Worm (Caenorhabditis elegans) whole organism, L4/young adult: ENCODE results near the gene F59A7.14.

ENCODE experiments used
- W03F9.2 ChIP-seq: fragments of 150-350 bp; optimal IDR thresholded peaks from 2 replicates; lab custom pipeline; 2014; ENCODE audit warnings: missing biosample characterization, missing genetic modification characterization
- dao-5 ChIP-seq: sonication (generic microtip); optimal IDR thresholded peaks from 2 replicates; lab custom pipeline; 2016; ENCODE audit warnings: missing genotype, missing genetic modification characterization, moderate library complexity, missing compliant biosample characterization
- him-1 ChIP-seq: sonication (generic microtip); optimal IDR thresholded peaks from 2 replicates; lab custom pipeline; 2016; ENCODE audit warnings: missing genotype, missing genetic modification reagents, missing genetic modification characterization, missing compliant biosample characterization

DNA sequence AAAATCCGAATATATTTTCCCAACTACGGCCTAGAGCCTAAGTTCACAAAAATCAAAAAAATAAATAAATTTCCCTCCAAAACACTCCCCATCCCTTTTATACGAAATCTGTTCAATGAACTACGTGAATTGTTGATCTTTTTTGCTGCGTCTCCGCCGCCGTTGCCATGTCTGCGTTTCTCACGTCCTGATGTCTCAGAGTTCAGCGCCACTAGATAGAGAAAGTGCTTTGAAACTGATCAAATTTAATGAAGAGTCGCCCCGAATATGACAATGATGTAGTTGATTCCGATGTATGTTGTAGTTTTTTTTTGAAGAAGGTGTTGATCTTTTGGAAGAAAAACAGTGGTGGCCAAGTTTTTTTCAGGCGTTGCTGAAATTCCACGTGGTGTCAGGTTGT lies 35.5 kb downstream of the F59A7.14 start:
- TF ChIP-seq W03F9.2 (no peak), him-1 (tag; lab: Kevin White, UChicago) (no peak), dao-5 (no peak)
